Worm (Caenorhabditis elegans): ENCODE measurements around the gene ogt-1.

- TF ChIP-seq Y48G9A.11 (GFP tag; IDR thresholded peaks at IDR 0.05): peak; percentile 39; the same call in 1 of the 2 replicates
- no peak for TF ChIP-seq skn-1 (tag; optimal IDR thresholded peaks at IDR 0.05)
- TF ChIP-seq ama-1 (optimal IDR thresholded peaks at IDR 0.05): no peak
- no peak for TF ChIP-seq hlh-30 (tag; optimal IDR thresholded peaks at IDR 0.05; ENCODE audit: insufficient read depth)
- no peak for TF ChIP-seq arid-1 (GFP tag; conservative IDR thresholded peaks at IDR 0.05)
- TF ChIP-seq pqm-1 (tag; optimal IDR thresholded peaks at IDR 0.05): no peak
- no peak for TF ChIP-seq nhr-237 (tag; optimal IDR thresholded peaks at IDR 0.05)
- TF ChIP-seq nhr-77 (tag; optimal IDR thresholded peaks at IDR 0.05): no peak
- no peak for TF ChIP-seq madf-9 (GFP tag; conservative IDR thresholded peaks at IDR 0.05)
- no peak for TF ChIP-seq ZK546.5 (tag; optimal IDR thresholded peaks at IDR 0.05)
- no peak for TF ChIP-seq fkh-10 (GFP tag; optimal IDR thresholded peaks at IDR 0.05)
- TF ChIP-seq ceh-28 (tag; optimal IDR thresholded peaks at IDR 0.05): no peak
- no peak for TF ChIP-seq T20F7.1 (GFP tag; optimal IDR thresholded peaks at IDR 0.05)
Measured at ce11 chrIII:7178497-7178896, 24.9 kb upstream of the ogt-1 start.
